Worm (Caenorhabditis elegans): Measurements from ENCODE around the gene msp-56.
A peak's percentile ranks its signal among the peaks of the same experiment; 100 is the strongest.

The msp-56 gene

ce11 chrIV:9850931-9851330 lies 9.6 kb downstream of the msp-56 start, which contains the start of gene ssp-10 (continued):
- TF ChIP-seq egl-27 (tag; optimal IDR thresholded peaks at IDR 0.05) (no peak), mdl-1 (tag; optimal IDR thresholded peaks at IDR 0.05) (no peak), nhr-71 (tag; optimal IDR thresholded peaks at IDR 0.05) (no peak), lin-39 (tag; optimal IDR thresholded peaks at IDR 0.05) (no peak)

- TF ChIP-seq efl-1 (optimal IDR thresholded peaks at IDR 0.05) (no peak), efl-1 (GFP tag; optimal IDR thresholded peaks at IDR 0.05 in 1 of 2) (no peak), fos-1 (tag; optimal IDR thresholded peaks at IDR 0.05) (no peak), fkh-4 (tag; optimal IDR thresholded peaks at IDR 0.05; ENCODE audit: borderline replicate concordance) (no peak), snpc-4 (tag; optimal IDR thresholded peaks at IDR 0.05) (no peak), zag-1 (tag; optimal IDR thresholded peaks at IDR 0.05) (no peak), alr-1 (tag; optimal IDR thresholded peaks at IDR 0.05; ENCODE audit: borderline replicate concordance) (no peak), C04F5.9 (tag; optimal IDR thresholded peaks at IDR 0.05) (no peak), mab-9 (GFP tag; IDR thresholded peaks at IDR 0.05) (no peak), skn-1 (tag; optimal IDR thresholded peaks at IDR 0.05) (no peak), elt-3 (tag; optimal IDR thresholded peaks at IDR 0.05) (no peak), sup-37 (GFP tag; optimal IDR thresholded peaks at IDR 0.05) (no peak), zip-4 (GFP tag; optimal IDR thresholded peaks at IDR 0.05) (no peak), efl-3 (GFP tag; optimal IDR thresholded peaks at IDR 0.05) (no peak), ets-5 (GFP tag; IDR thresholded peaks at IDR 0.05) (no peak), unc-30 (tag; optimal IDR thresholded peaks at IDR 0.05) (no peak)
Observed at ce11 chrIV:9852250-9852649, 10.9 kb downstream of the msp-56 start, which contains the start of gene ssq-1. TSS of gene ssq-1 (plus strand) at chrIV:9852550.

- TF ChIP-seq jun-1 (tag; optimal IDR thresholded peaks at IDR 0.05): no peak
- no peak for TF ChIP-seq hpl-2 (GFP tag; optimal IDR thresholded peaks at IDR 0.05)
- no peak for TF ChIP-seq nhr-20 (tag; optimal IDR thresholded peaks at IDR 0.05)
- no peak for TF ChIP-seq fkh-8 (tag; optimal IDR thresholded peaks at IDR 0.05)
- TF ChIP-seq nhr-11 (tag; optimal IDR thresholded peaks at IDR 0.05): no peak
- TF ChIP-seq fkh-4 (tag; optimal IDR thresholded peaks at IDR 0.05; ENCODE audit: borderline replicate concordance): no peak
- no peak for TF ChIP-seq elt-2 (tag; optimal IDR thresholded peaks at IDR 0.05)
- TF ChIP-seq xbp-1 (tag; optimal IDR thresholded peaks at IDR 0.05): no peak
- TF ChIP-seq hlh-4 (tag; optimal IDR thresholded peaks at IDR 0.05): no peak
- no peak for TF ChIP-seq swsn-7 (tag; optimal IDR thresholded peaks at IDR 0.05)
- no peak for TF ChIP-seq lin-15B (tag; optimal IDR thresholded peaks at IDR 0.05)
- no peak for TF ChIP-seq mef-2 (tag; optimal IDR thresholded peaks at IDR 0.05)
- no peak for TF ChIP-seq ceh-63 (GFP tag; optimal IDR thresholded peaks at IDR 0.05)
- TF ChIP-seq ceh-8 (GFP tag; optimal IDR thresholded peaks at IDR 0.05): no peak
Observed at ce11 chrIV:9852818-9853466, 11.6 kb downstream of the msp-56 start.

ce11 chrIV:9854952-9855351 lies 13.6 kb downstream of the msp-56 start:
- TF ChIP-seq tbx-2 (tag; optimal IDR thresholded peaks at IDR 0.05): no peak
- TF ChIP-seq elt-2 (tag; optimal IDR thresholded peaks at IDR 0.05): peak; percentile 5

- TF ChIP-seq ceh-88 (GFP tag; IDR thresholded peaks at IDR 0.05): no peak
- TF ChIP-seq nhr-12 (tag; optimal IDR thresholded peaks at IDR 0.05): no peak
- no peak for TF ChIP-seq skn-1 (tag; optimal IDR thresholded peaks at IDR 0.05)
- TF ChIP-seq nhr-90 (tag; optimal IDR thresholded peaks at IDR 0.05; ENCODE audit: poor library complexity): no peak
- TF ChIP-seq hpl-2 (GFP tag; optimal IDR thresholded peaks at IDR 0.05): no peak
- TF ChIP-seq nhr-11 (tag; optimal IDR thresholded peaks at IDR 0.05): no peak
- TF ChIP-seq unc-62 (GFP tag; optimal IDR thresholded peaks at IDR 0.05): no peak
- no peak for TF ChIP-seq sptf-1 (tag; optimal IDR thresholded peaks at IDR 0.05)
- TF ChIP-seq nhr-71 (tag; optimal IDR thresholded peaks at IDR 0.05): no peak
- TF ChIP-seq sox-4 (tag; optimal IDR thresholded peaks at IDR 0.05): no peak
- TF ChIP-seq fkh-10 (GFP tag; optimal IDR thresholded peaks at IDR 0.05): no peak
- no peak for TF ChIP-seq lin-35 (GFP tag; optimal IDR thresholded peaks at IDR 0.05)
- no peak for TF ChIP-seq fkh-4 (tag; optimal IDR thresholded peaks at IDR 0.05; ENCODE audit: borderline replicate concordance)
Observed at ce11 chrIV:9855712-9856111, 14.4 kb downstream of the msp-56 start, which contains the start of gene K07F5.12. TSS of gene K07F5.12 (plus strand) at chrIV:9856012.

All from whole organism, L1 larva.